Fruit fly (Drosophila melanogaster): ENCODE measurements around the gene trn.

Gene trn

dm6 chr3L:13113970-13114392 is at the start of gene trn (continued):
- TF ChIP-seq gt (GFP tag; IDR thresholded peaks at IDR 0.05) (no peak), Drgx (GFP tag; IDR thresholded peaks at IDR 0.05) (peak; percentile 54; the same call in 1 of the 2 replicates), Max (GFP tag; optimal IDR thresholded peaks at IDR 0.05) (no peak), CG33557 (GFP tag; optimal IDR thresholded peaks at IDR 0.05) (peak; percentile 58), CHES-1-like (GFP tag; optimal IDR thresholded peaks at IDR 0.05) (peak; percentile 52), CG4404 (GFP tag; IDR thresholded peaks at IDR 0.05) (no peak), HLH54F (GFP tag; optimal IDR thresholded peaks at IDR 0.05) (peak; percentile 4), dati (GFP tag; IDR thresholded peaks at IDR 0.05) (no peak), disco-r (GFP tag; optimal IDR thresholded peaks at IDR 0.05) (no peak), tx (GFP tag; optimal IDR thresholded peaks at IDR 0.05) (no peak), CG31365 (tag; optimal IDR thresholded peaks at IDR 0.05) (peak; percentile 5), dm (GFP tag; optimal IDR thresholded peaks at IDR 0.05) (no peak), stwl (tag; optimal IDR thresholded peaks at IDR 0.05) (peak; percentile 19), CG2875 (GFP tag; optimal IDR thresholded peaks at IDR 0.05) (no peak), CG9609 (GFP tag; optimal IDR thresholded peaks at IDR 0.05) (no peak), wdn (GFP tag; IDR thresholded peaks at IDR 0.05) (peak; percentile 31; the same call in 1 of the 2 replicates), CG4854 (GFP tag; optimal IDR thresholded peaks at IDR 0.05) (no peak), chinmo (GFP tag; IDR thresholded peaks at IDR 0.05; ENCODE audit: partially characterized antibody) (peak; percentile 98), ab (GFP tag; optimal IDR thresholded peaks at IDR 0.05) (no peak), CG4282 (GFP tag; optimal IDR thresholded peaks at IDR 0.05) (no peak), luna (GFP tag; optimal IDR thresholded peaks at IDR 0.05) (no peak), ranshi (GFP tag; IDR thresholded peaks at IDR 0.05) (peak; percentile 8; the same call in 1 of the 2 replicates), vnd (GFP tag; IDR thresholded peaks at IDR 0.05; ENCODE audit: partially characterized antibody) (0 out of 3 replicates have a peak, but pooled peaks have one; percentile 35), CG13894 (tag; optimal IDR thresholded peaks at IDR 0.05) (peak; percentile 56), CG16863 (GFP tag; optimal IDR thresholded peaks at IDR 0.05) (peak; percentile 21), bsh (GFP tag; optimal IDR thresholded peaks at IDR 0.05) (peak in 1 of 2 experiments; percentile 25), CG3163 (GFP tag; optimal IDR thresholded peaks at IDR 0.05) (peak; percentile 64), Sry-β (GFP tag; optimal IDR thresholded peaks at IDR 0.05) (no peak), CG1792 (GFP tag; optimal IDR thresholded peaks at IDR 0.05) (no peak), H2.0 (GFP tag; IDR thresholded peaks at IDR 0.05) (no peak), knrl (GFP tag; IDR thresholded peaks at IDR 0.05; ENCODE audit: partially characterized antibody) (0 out of 3 replicates have a peak, but pooled peaks have one; percentile 6), CG6272 (GFP tag; IDR thresholded peaks at IDR 0.05) (no peak), Pdp1 (GFP tag; optimal IDR thresholded peaks at IDR 0.05) (peak; percentile 19 to 21), CG12104 (GFP tag; optimal IDR thresholded peaks at IDR 0.05) (no peak), caup (GFP tag; optimal IDR thresholded peaks at IDR 0.05; ENCODE audit: severe bottlenecking) (peak; percentile 52), CG32772 (GFP tag; IDR thresholded peaks at IDR 0.05) (no peak), Hsf (GFP tag; optimal IDR thresholded peaks at IDR 0.05) (no peak), fd96Cb (tag; optimal IDR thresholded peaks at IDR 0.05) (no peak), Ptx1 (GFP tag; IDR thresholded peaks at IDR 0.05) (no peak), hkb (optimal IDR thresholded peaks at IDR 0.05) (no peak), hkb (GFP tag; IDR thresholded peaks at IDR 0.05) (peak; percentile 67), pita (GFP tag; optimal IDR thresholded peaks at IDR 0.05) (no peak), CG11723 (GFP tag; optimal IDR thresholded peaks at IDR 0.05) (peak; percentile 4), gcm (GFP tag; optimal IDR thresholded peaks at IDR 0.05) (peak; percentile 47), Hr51 (GFP tag; optimal IDR thresholded peaks at IDR 0.05) (peak in 1 of 2 experiments; percentile 58), MTF-1 (GFP tag; optimal IDR thresholded peaks at IDR 0.05; ENCODE audit: borderline replicate concordance) (peak; percentile 41), Doc2 (GFP tag; IDR thresholded peaks at IDR 0.05) (no peak), CG14667 (GFP tag; IDR thresholded peaks at IDR 0.05) (no peak), CG18599 (GFP tag; optimal IDR thresholded peaks at IDR 0.05) (peak; percentile 39), ash1 (GFP tag; optimal IDR thresholded peaks at IDR 0.05) (peak; percentile 26), fu2 (GFP tag; optimal IDR thresholded peaks at IDR 0.05) (no peak)
